Fruit fly (Drosophila melanogaster) whole organism, prepupa: ENCODE measurements around the gene sad.

Source experiments
- Blimp-1 ChIP-seq: fragments of 200-800 bp; sonication (Bioruptor generic); optimal IDR thresholded peaks from 3 replicates; lab custom pipeline; 2017; ENCODE audit warnings: missing biosample characterization, missing genetic modification characterization, mild to moderate bottlenecking, moderate library complexity, missing genetic modification reagents
- CG10631 ChIP-seq: fragments of 200-800 bp; sonication (Bioruptor generic); optimal IDR thresholded peaks from 2 replicates; lab custom pipeline; 2016; ENCODE audit warnings: missing biosample characterization, missing genetic modification characterization
- CG10669 ChIP-seq: fragments of 200-800 bp; sonication (Bioruptor generic); optimal IDR thresholded peaks from 3 replicates; lab custom pipeline; 2018; ENCODE audit warnings: missing biosample characterization, mild to moderate bottlenecking, missing genetic modification characterization, moderate library complexity
- CG11294 ChIP-seq: fragments of 200-800 bp; sonication (Bioruptor generic); IDR thresholded peaks from 2 replicates; pipeline ENCODE4 v1.3.6; 2022; ENCODE audit warnings: missing biosample characterization, missing genetic modification characterization
- CG11762 ChIP-seq: fragments of 200-800 bp; sonication (Bioruptor generic); optimal IDR thresholded peaks from 3 replicates; lab custom pipeline; 2016; ENCODE audit warnings: missing biosample characterization, missing genetic modification characterization; ENCODE audit not compliant: insufficient read depth
- CG11902 ChIP-seq: fragments of 200-800 bp; sonication (Bioruptor generic); optimal IDR thresholded peaks from 3 replicates; lab custom pipeline; 2016; ENCODE audit warnings: missing biosample characterization, missing genetic modification characterization
- CG15336 ChIP-seq: fragments of 200-800 bp; sonication (Bioruptor generic); IDR thresholded peaks from 2 replicates; pipeline ENCODE4 v1.3.6; 2022; ENCODE audit warnings: missing biosample characterization, missing genetic modification characterization
- CG1621 ChIP-seq: fragments of 200-800 bp; sonication (Bioruptor generic); optimal IDR thresholded peaks from 3 replicates; lab custom pipeline; 2018; ENCODE audit warnings: missing biosample characterization, mild to moderate bottlenecking, missing genetic modification characterization
- CG16779 ChIP-seq: fragments of 200-800 bp; sonication (Bioruptor generic); optimal IDR thresholded peaks from 3 replicates; lab custom pipeline; 2017; ENCODE audit warnings: missing biosample characterization, mild to moderate bottlenecking, missing genetic modification characterization
- CG31627 ChIP-seq: fragments of 200-800 bp; sonication (Bioruptor generic); optimal IDR thresholded peaks from 3 replicates; lab custom pipeline; 2016; ENCODE audit warnings: missing biosample characterization, missing genetic modification characterization
- CG4318 ChIP-seq: fragments of 200-800 bp; sonication (Bioruptor generic); optimal IDR thresholded peaks from 3 replicates; lab custom pipeline; 2017; ENCODE audit warnings: missing biosample characterization, mild to moderate bottlenecking, missing genetic modification characterization
- CG6163 ChIP-seq: fragments of 200-800 bp; sonication (Bioruptor generic); IDR thresholded peaks from 3 replicates; pipeline ENCODE4 v1.3.6; 2022; ENCODE audit warnings: missing biosample characterization, missing genetic modification characterization
- CG6276 ChIP-seq: fragments of 200-800 bp; sonication (Bioruptor generic); optimal IDR thresholded peaks from 2 replicates; lab custom pipeline; 2017; ENCODE audit warnings: missing biosample characterization, mild to moderate bottlenecking, missing genetic modification characterization
- CG6808 ChIP-seq: fragments of 200-800 bp; sonication (Bioruptor generic); optimal IDR thresholded peaks from 3 replicates; lab custom pipeline; 2017; ENCODE audit warnings: missing biosample characterization, missing genetic modification characterization, mild to moderate bottlenecking, moderate library complexity, missing genetic modification reagents
- CG6854 ChIP-seq: fragments of 200-800 bp; sonication (Bioruptor generic); optimal IDR thresholded peaks from 2 replicates; lab custom pipeline; 2017; ENCODE audit warnings: missing biosample characterization, mild to moderate bottlenecking, missing genetic modification characterization
- CG7368 ChIP-seq: fragments of 200-800 bp; sonication (Bioruptor generic); optimal IDR thresholded peaks from 3 replicates; lab custom pipeline; 2016; ENCODE audit warnings: missing biosample characterization, missing genetic modification characterization
- CG8319 ChIP-seq: fragments of 200-800 bp; sonication (Bioruptor generic); optimal IDR thresholded peaks from 3 replicates; lab custom pipeline; 2016; ENCODE audit warnings: missing biosample characterization, missing genetic modification characterization
- CG8632 ChIP-seq: fragments of 200-800 bp; sonication (Bioruptor generic); optimal IDR thresholded peaks from 3 replicates; lab custom pipeline; 2016; ENCODE audit warnings: missing biosample characterization, missing genetic modification characterization
- CG9139 ChIP-seq: fragments of 200-800 bp; sonication (Bioruptor generic); optimal IDR thresholded peaks from 3 replicates; lab custom pipeline; 2017; ENCODE audit warnings: missing biosample characterization, mild to moderate bottlenecking, missing genetic modification characterization
- Eip78C ChIP-seq: fragments of 200-800 bp; sonication (Bioruptor generic); peaks from one replicate; lab custom pipeline; 2016; ENCODE audit warnings: missing biosample characterization, missing genetic modification characterization
- Ets21C ChIP-seq: fragments of 200-800 bp; sonication (Bioruptor generic); optimal IDR thresholded peaks from 3 replicates; lab custom pipeline; 2016; ENCODE audit warnings: missing biosample characterization, missing genetic modification characterization
- Ets96B ChIP-seq: fragments of 200-800 bp; optimal IDR thresholded peaks from 2 replicates; lab custom pipeline; 2019; ENCODE audit warnings: missing biosample characterization, mild to moderate bottlenecking, missing genetic modification characterization, moderate library complexity
- Hr38 ChIP-seq: sonication (Bioruptor generic); optimal IDR thresholded peaks from 2 replicates; lab custom pipeline; 2016; ENCODE audit warnings: missing biosample characterization, missing genetic modification characterization
- Hr39 ChIP-seq: fragments of 200-800 bp; sonication (Bioruptor generic); optimal IDR thresholded peaks from 2 replicates; lab custom pipeline; 2016; ENCODE audit warnings: missing biosample characterization, missing genetic modification characterization
- Hr4 ChIP-seq: fragments of 200-800 bp; sonication (Bioruptor generic); optimal IDR thresholded peaks from 3 replicates; lab custom pipeline; 2016; ENCODE audit warnings: missing biosample characterization, missing genetic modification characterization
- Lpt ChIP-seq: fragments of 200-800 bp; sonication (Bioruptor generic); optimal IDR thresholded peaks from 3 replicates; lab custom pipeline; 2016; ENCODE audit warnings: missing biosample characterization, missing genetic modification characterization
- Met ChIP-seq: fragments of 200-800 bp; sonication (Bioruptor generic); optimal IDR thresholded peaks from 3 replicates; lab custom pipeline; 2016; ENCODE audit warnings: missing biosample characterization, missing genetic modification characterization
- Sox102F ChIP-seq: fragments of 200-800 bp; sonication (Bioruptor generic); optimal IDR thresholded peaks from 2 replicates; lab custom pipeline; 2016; ENCODE audit warnings: missing biosample characterization, mild to moderate bottlenecking, missing genetic modification characterization
- Sox14 ChIP-seq: fragments of 200-800 bp; sonication (Bioruptor generic); optimal IDR thresholded peaks from 3 replicates; lab custom pipeline; 2016; ENCODE audit warnings: missing biosample characterization, missing genetic modification characterization
- Sox15 ChIP-seq: fragments of 200-800 bp; sonication (Bioruptor generic); optimal IDR thresholded peaks from 3 replicates; lab custom pipeline; 2016; ENCODE audit warnings: missing biosample characterization, missing genetic modification characterization
- achi ChIP-seq: fragments of 200-800 bp; sonication (Bioruptor generic); optimal IDR thresholded peaks from 3 replicates; lab custom pipeline; 2016; ENCODE audit warnings: missing biosample characterization, missing genetic modification characterization
- acj6 ChIP-seq: fragments of 200-800 bp; sonication (Bioruptor generic); optimal IDR thresholded peaks from 3 replicates; lab custom pipeline; 2016; ENCODE audit warnings: missing biosample characterization, missing genetic modification characterization
- cyc ChIP-seq: fragments of 200-800 bp; sonication (Bioruptor generic); optimal IDR thresholded peaks from 3 replicates; lab custom pipeline; 2016; ENCODE audit warnings: missing biosample characterization, missing genetic modification characterization
- dsx ChIP-seq: fragments of 200-800 bp; optimal IDR thresholded peaks from 3 replicates; lab custom pipeline; 2019; ENCODE audit warnings: missing biosample characterization, mild to moderate bottlenecking, missing genetic modification characterization, moderate library complexity; ENCODE audit not compliant: poor library complexity, severe bottlenecking
- eg ChIP-seq: fragments of 200-800 bp; sonication (Bioruptor generic); IDR thresholded peaks from 3 replicates; pipeline ENCODE4 v1.3.6; 2022; ENCODE audit warnings: missing biosample characterization, missing genetic modification characterization
- net ChIP-seq: fragments of 200-800 bp; sonication (Bioruptor generic); optimal IDR thresholded peaks from 3 replicates; lab custom pipeline; 2016; ENCODE audit warnings: missing biosample characterization, missing genetic modification characterization
- salr ChIP-seq, 2 experiments: fragments of 200-800 bp; sonication (Bioruptor generic); optimal IDR thresholded peaks; 3 replicates each; lab custom pipeline; 2016 to 2018; ENCODE audit warnings: missing biosample characterization in 2 of 2, missing genetic modification characterization in 2 of 2, mild to moderate bottlenecking in 1 of 2
- spab ChIP-seq: fragments of 200-800 bp; sonication (Bioruptor generic); optimal IDR thresholded peaks from 2 replicates; lab custom pipeline; 2017; ENCODE audit warnings: missing biosample characterization, mild to moderate bottlenecking, missing genetic modification characterization, missing genetic modification reagents
- ss ChIP-seq, 2 experiments: fragments of 200-800 bp; sonication (Bioruptor generic); optimal IDR thresholded peaks; 2 replicates in 1 of 2; 3 replicates in 1 of 2; lab custom pipeline; 2017 to 2018; ENCODE audit warnings: mild to moderate bottlenecking in 2 of 2, missing biosample characterization in 2 of 2, missing genetic modification characterization in 2 of 2, moderate library complexity in 1 of 2
- svp ChIP-seq: fragments of 200-800 bp; sonication (Bioruptor generic); peaks from one replicate; lab custom pipeline; 2016; ENCODE audit warnings: missing biosample characterization, missing genetic modification characterization
- topi ChIP-seq: fragments of 200-800 bp; sonication (Bioruptor generic); optimal IDR thresholded peaks from 3 replicates; lab custom pipeline; 2016; ENCODE audit warnings: missing biosample characterization, missing genetic modification characterization
- vri ChIP-seq: fragments of 200-800 bp; sonication (Bioruptor generic); optimal IDR thresholded peaks from 3 replicates; lab custom pipeline; 2016; ENCODE audit warnings: missing biosample characterization, mild to moderate bottlenecking, missing genetic modification characterization

sad gene

DNA sequence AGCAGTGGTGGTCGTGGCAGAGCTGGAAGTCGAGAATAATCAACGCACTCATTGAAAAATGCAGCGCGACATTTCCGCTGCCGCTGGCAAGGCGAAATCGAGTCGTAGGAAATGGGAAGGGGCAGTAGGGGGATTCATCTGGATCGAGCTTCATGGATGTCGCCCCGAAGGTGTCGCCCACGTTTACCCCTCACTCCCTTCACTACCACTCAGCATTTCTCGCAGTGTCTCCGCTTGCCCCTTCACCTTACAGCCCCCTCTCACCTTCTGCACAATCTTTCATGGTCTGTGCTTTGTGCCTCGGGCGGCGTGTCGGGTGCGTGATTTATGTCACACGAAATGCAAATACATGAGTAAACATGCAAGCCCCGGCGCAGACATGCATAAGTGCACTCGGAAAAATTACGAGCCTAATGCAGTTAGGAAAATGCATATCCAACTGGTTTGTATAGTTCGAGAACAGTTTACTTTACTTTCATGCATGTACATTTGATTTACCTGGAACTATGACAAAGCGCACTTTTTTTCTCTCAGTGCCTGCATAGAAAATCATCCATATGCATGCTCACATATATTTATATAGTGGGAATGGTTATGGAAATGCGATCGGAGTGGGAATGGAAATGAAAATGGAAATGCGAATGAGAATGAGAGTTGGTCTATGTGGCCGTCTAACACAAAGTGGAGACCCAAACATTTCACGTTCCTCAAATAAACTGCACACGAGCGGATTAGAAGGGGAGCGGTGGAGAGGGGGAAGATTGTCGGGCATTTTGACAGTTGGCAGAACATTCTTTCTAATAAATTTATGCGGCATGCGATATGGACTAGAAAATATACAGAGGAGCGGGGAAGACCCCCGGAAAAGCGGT is 27.4 kb upstream of the sad start (continued):
- TF ChIP-seq CG7368 (GFP tag; lab: Kevin White, UChicago) (peak; percentile 89), topi (GFP tag; lab: Kevin White, UChicago) (peak; percentile 76), CG6163 (GFP tag; lab: Robert Waterston, UW) (peak; percentile 96), Sox102F (GFP tag; lab: Kevin White, UChicago) (peak; percentile 76), spab (peak; percentile 73), CG4318 (GFP tag; lab: Kevin White, UChicago) (peak; percentile 83), CG8632 (GFP tag; lab: Kevin White, UChicago) (peak; percentile 69), CG31627 (GFP tag; lab: Kevin White, UChicago) (peak; percentile 75), dsx (GFP tag; lab: Kevin White, UChicago) (peak; percentile 81), CG16779 (tag; lab: Kevin White, UChicago) (peak; percentile 72), acj6 (GFP tag; lab: Kevin White, UChicago) (peak; percentile 87), CG1621 (tag; lab: Kevin White, UChicago) (peak; percentile 84), ss (GFP tag; optimal IDR thresholded peaks at IDR 0.05; lab: Kevin White, UChicago) (peak; percentile 76 to 90), vri (GFP tag; lab: Kevin White, UChicago) (peak; percentile 28)

DNA sequence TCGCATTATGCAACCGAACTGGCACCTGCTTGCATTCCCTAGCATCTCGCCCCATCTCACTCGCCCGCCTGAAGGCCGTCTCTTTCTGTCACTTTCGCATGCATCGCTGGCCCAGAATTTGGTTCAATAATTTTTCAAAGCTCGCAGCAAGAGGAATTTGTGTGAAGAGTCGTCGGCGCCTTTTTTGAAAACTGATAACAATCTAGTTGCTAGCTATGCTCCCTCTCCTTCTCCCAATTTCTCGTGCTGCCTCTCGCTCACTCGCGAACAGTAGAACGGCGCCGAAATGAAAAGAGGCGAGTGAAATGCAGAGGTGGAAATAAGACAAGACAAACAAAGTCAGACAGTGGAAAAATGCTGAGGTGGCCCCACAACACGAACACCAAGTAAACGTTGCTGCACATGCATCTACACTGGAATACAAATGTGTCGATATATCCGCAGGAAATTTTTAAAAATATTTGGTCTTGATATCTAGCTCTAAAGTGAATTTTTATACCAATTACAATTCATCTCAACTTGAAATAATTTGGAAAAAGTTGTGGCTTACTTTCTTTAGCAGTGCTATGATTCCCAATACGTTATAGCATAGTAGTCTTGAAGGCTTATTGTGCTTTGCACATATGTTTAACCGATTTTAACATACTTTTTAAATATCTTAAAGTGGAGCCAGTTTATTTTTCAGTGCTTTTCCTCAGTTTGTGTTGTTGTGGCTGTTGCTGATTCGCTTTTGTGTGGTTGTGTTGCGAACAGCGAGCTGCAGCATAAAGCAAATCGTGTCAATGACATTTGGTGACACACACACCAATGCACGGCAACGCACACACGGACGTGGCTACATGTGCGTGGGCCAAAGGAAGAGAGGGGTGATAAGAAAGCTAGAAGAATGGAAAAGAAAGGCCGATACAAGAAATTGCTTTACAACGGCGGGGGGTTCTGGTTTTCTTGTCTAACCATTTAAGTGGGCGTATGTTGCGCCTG is 25.8 kb upstream of the sad start:
- TF ChIP-seq Hr38: peak; percentile 55
- peak; percentile 68 to 96 for TF ChIP-seq salr (GFP tag; optimal IDR thresholded peaks at IDR 0.05; lab: Kevin White, UChicago)
- TF ChIP-seq CG10631: peak; percentile 89
- peak; percentile 79 for TF ChIP-seq Met (GFP tag; lab: Kevin White, UChicago)
- peak; percentile 96 for TF ChIP-seq Lpt (GFP tag; lab: Kevin White, UChicago)
- peak; percentile 56 for TF ChIP-seq CG8319 (GFP tag; lab: Kevin White, UChicago)
- TF ChIP-seq Eip78C: peak; percentile 97
- TF ChIP-seq CG11762: peak; percentile 81
- peak; percentile 71 for TF ChIP-seq Ets21C (GFP tag; lab: Kevin White, UChicago)
- TF ChIP-seq Ets96B (tag; lab: Kevin White, UChicago): peak; percentile 83
- TF ChIP-seq net (GFP tag; lab: Kevin White, UChicago): peak; percentile 90
- peak; percentile 80 for TF ChIP-seq Hr39
- peak; percentile 0 for TF ChIP-seq Blimp-1 (GFP tag; lab: Kevin White, UChicago)
- peak; percentile 79 for TF ChIP-seq CG6808 (GFP tag; lab: Kevin White, UChicago)
- peak; percentile 39 for TF ChIP-seq Sox15
- TF ChIP-seq CG6276 (GFP tag; lab: Kevin White, UChicago): peak; percentile 95
- peak; percentile 78 for TF ChIP-seq CG31627 (GFP tag; lab: Kevin White, UChicago)
- TF ChIP-seq CG11902 (GFP tag; lab: Kevin White, UChicago): peak; percentile 58
- TF ChIP-seq CG6854: peak; percentile 10
- TF ChIP-seq Sox102F (GFP tag; lab: Kevin White, UChicago): peak; percentile 70
- TF ChIP-seq achi (GFP tag; lab: Kevin White, UChicago): peak; percentile 88
- peak; percentile 92 for TF ChIP-seq Sox14
- peak; percentile 87 for TF ChIP-seq CG11294 (GFP tag; lab: Robert Waterston, UW)
- peak; percentile 56 for TF ChIP-seq CG9139 (GFP tag; lab: Kevin White, UChicago)
- TF ChIP-seq CG16779 (tag; lab: Kevin White, UChicago): peak; percentile 87
- TF ChIP-seq topi (GFP tag; lab: Kevin White, UChicago): peak; percentile 76
- TF ChIP-seq CG6163 (GFP tag; lab: Robert Waterston, UW): peak; percentile 85
- TF ChIP-seq CG1621 (tag; lab: Kevin White, UChicago): peak; percentile 76
- peak; percentile 87 for TF ChIP-seq acj6 (GFP tag; lab: Kevin White, UChicago)
- TF ChIP-seq CG4318 (GFP tag; lab: Kevin White, UChicago): peak; percentile 95
- TF ChIP-seq eg: peak; percentile 91
- TF ChIP-seq dsx (GFP tag; lab: Kevin White, UChicago): peak; percentile 79
- TF ChIP-seq cyc (GFP tag; lab: Kevin White, UChicago): peak; percentile 70
- TF ChIP-seq spab: peak; percentile 77
- peak; percentile 75 for TF ChIP-seq CG7368 (GFP tag; lab: Kevin White, UChicago)
- peak; percentile 97 for TF ChIP-seq CG15336 (GFP tag; lab: Robert Waterston, UW)
- TF ChIP-seq CG8632 (GFP tag; lab: Kevin White, UChicago): peak; percentile 72
- peak; percentile 82 for TF ChIP-seq CG10669
- peak; percentile 92 for TF ChIP-seq svp
- peak; percentile 97 for TF ChIP-seq Hr4 (GFP tag; lab: Kevin White, UChicago)
